Fruit fly (Drosophila melanogaster) whole organism, embryonic: ENCODE measurements around the gene Osi10a.

ENCODE experiments used
- BtbVII ChIP-seq: fragments of 200-800 bp; sonication (Bioruptor generic); optimal IDR thresholded peaks from 3 replicates; lab custom pipeline; 2017; ENCODE audit warnings: missing biosample characterization, mild to moderate bottlenecking, missing genetic modification characterization
- CG11723 ChIP-seq: fragments of 200-800 bp; sonication (Bioruptor generic); optimal IDR thresholded peaks from 2 replicates; lab custom pipeline; 2017; ENCODE audit warnings: missing biosample characterization, mild to moderate bottlenecking, missing genetic modification characterization
- CG8765 ChIP-seq: fragments of 200-800 bp; sonication (Bioruptor generic); IDR thresholded peaks from 2 replicates; pipeline ENCODE4 v1.3.6; 2022; ENCODE audit warnings: missing biosample characterization, missing genetic modification characterization
- dpn ChIP-seq, 2 experiments: fragments of 200-800 bp; sonication (Bioruptor generic); optimal IDR thresholded peaks; 3 replicates each; lab custom pipeline; 2016; ENCODE audit warnings: missing biosample characterization in 2 of 2, missing genetic modification characterization in 2 of 2
- dysf ChIP-seq: fragments of 200-800 bp; sonication (Bioruptor generic); IDR thresholded peaks from 3 replicates; pipeline ENCODE4 v1.3.6; 2022; ENCODE audit warnings: missing biosample characterization, missing genetic modification characterization

DNA sequence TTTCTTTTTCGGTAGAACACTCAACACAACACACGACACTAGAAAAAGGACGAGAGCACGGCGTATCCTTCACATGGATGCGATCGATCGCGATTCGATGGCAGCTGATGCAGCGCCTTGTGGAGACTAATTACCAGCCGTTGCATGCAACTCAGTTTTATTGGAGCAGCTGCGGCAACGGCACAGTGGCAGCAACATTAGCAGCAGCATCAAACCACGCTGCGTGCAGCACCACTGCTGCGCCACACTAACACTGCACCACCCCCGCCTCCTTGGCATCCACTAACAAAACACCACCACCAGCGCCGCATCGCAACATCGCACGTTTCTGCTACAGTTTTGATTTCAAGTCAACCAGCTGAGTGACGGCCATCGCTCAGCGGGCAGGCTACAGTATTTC, 42.1 kb upstream of the Osi10a start, which contains the start of gene Osi4:
- no peak for TF ChIP-seq dpn (GFP tag; optimal IDR thresholded peaks at IDR 0.05; lab: Kevin White, UChicago)
- no peak for TF ChIP-seq CG11723 (GFP tag; lab: Kevin White, UChicago)
- no peak for TF ChIP-seq CG8765 (GFP tag; lab: Robert Waterston, UW)
- no peak for TF ChIP-seq BtbVII
- TF ChIP-seq dysf (GFP tag; lab: Robert Waterston, UW) = no peak
